Worm (Caenorhabditis elegans): ENCODE measurements around the gene Y37D8A.3.

ce11 chrIII:12855394-12855793, 26.2 kb downstream of the Y37D8A.3 start, which contains the start of gene Y37D8A.5:
- no peak for TF ChIP-seq elt-3 (tag; optimal IDR thresholded peaks at IDR 0.05)
- TF ChIP-seq sma-3 (GFP tag; optimal IDR thresholded peaks at IDR 0.05): no peak
- TF ChIP-seq nhr-237 (tag; optimal IDR thresholded peaks at IDR 0.05): no peak
- TF ChIP-seq lin-13 (GFP tag; optimal IDR thresholded peaks at IDR 0.05): no peak
- TF ChIP-seq blmp-1 (tag; optimal IDR thresholded peaks at IDR 0.05; ENCODE audit: insufficient read depth): no peak
- no peak for TF ChIP-seq F13H6.1 (tag; optimal IDR thresholded peaks at IDR 0.05)
- no peak for TF ChIP-seq R02D3.7 (tag; optimal IDR thresholded peaks at IDR 0.05)
- TF ChIP-seq ama-1 (optimal IDR thresholded peaks at IDR 0.05): no peak
- no peak for TF ChIP-seq ztf-4 (tag; optimal IDR thresholded peaks at IDR 0.05)
